Worm (Caenorhabditis elegans) whole organism, mixed stage, embryonic: ENCODE data around the gene nspb-5.

ENCODE experiments used
- ceh-43 ChIP-seq: fragments of 200-800 bp; sonication (Bioruptor generic); optimal IDR thresholded peaks from 2 replicates; lab custom pipeline; 2018; ENCODE audit warnings: mild to moderate bottlenecking, missing genetic modification characterization, moderate library complexity, missing compliant biosample characterization
- elt-1 ChIP-seq: sonication (generic microtip); optimal IDR thresholded peaks from 2 replicates; lab custom pipeline; 2017; ENCODE audit warnings: missing genetic modification characterization, mild to moderate bottlenecking, missing compliant biosample characterization, antibody characterized with exemption, moderate library complexity, borderline replicate concordance; ENCODE audit not compliant: insufficient read depth
- elt-3 ChIP-seq: fragments of 150-350 bp; optimal IDR thresholded peaks from 2 replicates; lab custom pipeline; 2014; ENCODE audit warnings: missing biosample characterization, missing genetic modification characterization
- lsy-2 ChIP-seq: fragments of 150-350 bp; optimal IDR thresholded peaks from 2 replicates; lab custom pipeline; 2014; ENCODE audit warnings: missing biosample characterization, missing genetic modification characterization
- mep-1 ChIP-seq: fragments of 150-350 bp; optimal IDR thresholded peaks from 2 replicates; lab custom pipeline; 2017; ENCODE audit warnings: missing biosample characterization, missing genetic modification reagents, missing genetic modification characterization, inconsistent platforms
- nhr-12 ChIP-seq: fragments of 150-350 bp; optimal IDR thresholded peaks from 2 replicates; lab custom pipeline; 2014; ENCODE audit warnings: missing biosample characterization, missing genetic modification characterization
- nhr-237 ChIP-seq: fragments of 150-350 bp; optimal IDR thresholded peaks from 2 replicates; lab custom pipeline; 2014; ENCODE audit warnings: missing biosample characterization, missing genetic modification characterization
- pha-4 ChIP-seq: fragments of 150-350 bp; optimal IDR thresholded peaks from 2 replicates; lab custom pipeline; 2018; ENCODE audit warnings: missing biosample characterization, missing genetic modification reagents, missing genetic modification characterization
- snpc-4 ChIP-seq: fragments of 150-350 bp; optimal IDR thresholded peaks from 2 replicates; lab custom pipeline; 2014; ENCODE audit warnings: missing biosample characterization, missing genetic modification characterization
- unc-120 ChIP-seq: sonication (generic microtip); optimal IDR thresholded peaks from 2 replicates; lab custom pipeline; 2017; ENCODE audit warnings: missing genetic modification characterization, missing compliant biosample characterization; ENCODE audit not compliant: poor library complexity, severe bottlenecking
- unc-39 ChIP-seq: fragments of 150-350 bp; optimal IDR thresholded peaks from 2 replicates; lab custom pipeline; 2014; ENCODE audit warnings: missing biosample characterization, missing genetic modification characterization
- ztf-11 ChIP-seq: fragments of 150-350 bp; optimal IDR thresholded peaks from 2 replicates; lab custom pipeline; 2014; ENCODE audit warnings: missing biosample characterization, missing genetic modification characterization

DNA sequence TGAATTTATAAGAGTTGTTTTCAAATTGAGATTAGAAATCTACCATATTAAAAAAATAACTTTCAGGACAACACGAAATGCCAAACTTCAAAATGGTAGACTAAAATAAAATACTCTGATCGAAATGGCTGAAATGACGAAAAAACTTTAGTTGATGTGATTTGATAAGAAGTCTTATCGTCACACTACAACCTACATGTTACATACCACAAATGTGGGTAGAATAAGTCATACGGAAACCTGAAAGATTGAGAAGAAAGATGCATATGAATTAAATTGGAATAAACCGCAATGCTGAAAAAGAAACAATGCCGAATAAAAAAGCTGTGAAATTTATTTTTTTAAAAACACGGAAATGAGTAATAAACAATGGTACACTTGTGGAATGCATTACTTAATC lies 8.2 kb downstream of the nspb-5 start:
- TF ChIP-seq nhr-237 (no peak), snpc-4 (tag; lab: Kevin White, UChicago) (no peak), mep-1 (tag; lab: Kevin White, UChicago) (no peak), lsy-2 (tag; lab: Kevin White, UChicago) (no peak), elt-1 (no peak), pha-4 (no peak), ztf-11 (tag; lab: Kevin White, UChicago) (no peak), unc-39 (tag; lab: Kevin White, UChicago) (no peak), nhr-12 (tag; lab: Kevin White, UChicago) (no peak), unc-120 (tag; lab: Kevin White, UChicago) (no peak), elt-3 (tag; lab: Kevin White, UChicago) (no peak), ceh-43 (GFP tag; lab: Kevin White, UChicago) (no peak)
